Worm (Caenorhabditis elegans): ENCODE results near the gene nhr-72.

nhr-72 gene

DNA sequence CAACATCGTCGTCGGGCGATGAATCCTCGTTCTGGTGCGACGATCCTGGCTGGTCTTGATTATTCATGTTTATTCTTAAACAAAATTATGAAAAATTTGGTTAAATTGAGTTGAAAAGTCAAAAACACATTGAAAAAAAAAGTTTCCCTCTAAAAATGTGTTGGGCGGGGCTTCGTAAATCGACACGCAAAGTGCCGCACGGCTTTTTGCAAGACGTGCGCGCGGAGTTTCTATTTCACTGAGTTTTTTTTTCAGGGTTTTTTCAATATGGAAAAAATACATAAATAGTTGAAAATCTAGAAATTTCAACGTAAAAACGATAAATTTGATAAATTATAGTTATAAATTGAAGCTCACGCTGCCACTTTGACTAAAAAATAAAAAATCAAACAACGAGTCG is 42.5 kb downstream of the nhr-72 start, which contains the start of gene F54D10.5 (continued):
- TF ChIP-seq mdl-1 (tag; optimal IDR thresholded peaks at IDR 0.05) (no peak), gmeb-1 (tag; optimal IDR thresholded peaks at IDR 0.05) (peak; percentile 95), egl-27 (tag; optimal IDR thresholded peaks at IDR 0.05) (no peak), lin-39 (tag; optimal IDR thresholded peaks at IDR 0.05) (no peak), lin-13 (GFP tag; optimal IDR thresholded peaks at IDR 0.05) (peak; percentile 84), peb-1 (tag; optimal IDR thresholded peaks at IDR 0.05) (no peak), F13H6.1 (tag; optimal IDR thresholded peaks at IDR 0.05) (peak; percentile 75), nhr-237 (tag; optimal IDR thresholded peaks at IDR 0.05) (peak; percentile 22), elt-1 (tag; optimal IDR thresholded peaks at IDR 0.05) (no peak), blmp-1 (tag; optimal IDR thresholded peaks at IDR 0.05; ENCODE audit: insufficient read depth) (no peak), ztf-1 (GFP tag; conservative IDR thresholded peaks at IDR 0.05) (no peak), nhr-10 (tag; optimal IDR thresholded peaks at IDR 0.05) (peak; percentile 4), zag-1 (tag; optimal IDR thresholded peaks at IDR 0.05) (peak; percentile 9), C34F6.9 (tag; optimal IDR thresholded peaks at IDR 0.05) (peak; percentile 67), mab-5 (tag; optimal IDR thresholded peaks at IDR 0.05) (peak; percentile 39), elt-3 (tag; optimal IDR thresholded peaks at IDR 0.05) (no peak), sma-9 (GFP tag; optimal IDR thresholded peaks at IDR 0.05) (peak; percentile 84), sma-9 (tag; optimal IDR thresholded peaks at IDR 0.05) (no peak), unc-55 (GFP tag; optimal IDR thresholded peaks at IDR 0.05) (peak; percentile 87), sma-3 (GFP tag; optimal IDR thresholded peaks at IDR 0.05) (peak; percentile 82), R02D3.7 (tag; optimal IDR thresholded peaks at IDR 0.05) (peak; percentile 95), dmd-4 (tag; optimal IDR thresholded peaks at IDR 0.05) (no peak)

- TF ChIP-seq mab-5 (tag; optimal IDR thresholded peaks at IDR 0.05) (no peak), lin-39 (tag; optimal IDR thresholded peaks at IDR 0.05) (no peak), Y55F3AM.14 (GFP tag; optimal IDR thresholded peaks at IDR 0.05) (no peak), nhr-11 (tag; optimal IDR thresholded peaks at IDR 0.05) (no peak)
These were observed 43.6 kb downstream of the nhr-72 start, which contains the start of gene F54D10.4 for ce11 chrII:3806964-3807363. Gene F54D10.4 (minus strand): TSS chrII:3807064.

DNA sequence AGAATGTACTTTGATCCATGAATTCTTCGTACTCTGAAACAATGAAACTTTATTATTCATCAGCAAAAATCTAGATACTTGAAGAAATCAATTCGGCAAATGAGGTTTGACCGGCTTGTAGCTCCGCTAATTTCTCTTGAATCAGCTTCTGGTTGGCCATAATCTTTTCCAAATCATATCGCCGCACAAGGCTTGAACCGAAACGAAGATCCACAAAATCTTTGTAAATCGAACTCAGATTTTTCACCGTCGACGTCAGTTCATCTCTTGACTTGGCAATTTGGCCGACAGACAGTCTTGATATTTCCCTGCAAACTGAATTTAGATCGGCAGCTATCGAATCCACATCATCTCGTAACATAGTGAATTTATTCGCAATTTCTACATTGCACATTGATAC is 45.0 kb downstream of the nhr-72 start:
- no peak for TF ChIP-seq unc-62 (GFP tag; optimal IDR thresholded peaks at IDR 0.05)

ce11 chrII:3803219-3803618 is 47.3 kb downstream of the nhr-72 start, which contains the start of gene ins-32:
Gene ins-32 (minus strand): TSS chrII:3803319.
- TF ChIP-seq R02D3.7 (tag; optimal IDR thresholded peaks at IDR 0.05) (no peak), blmp-1 (tag; optimal IDR thresholded peaks at IDR 0.05; ENCODE audit: insufficient read depth) (no peak)
